Worm (Caenorhabditis elegans): Measurements from ENCODE around the gene mma-1.

ce11 chrV:12632048-12632447 lies 36.0 kb upstream of the mma-1 start, which contains the start of gene srx-113:
- no peak for TF ChIP-seq flt-1 (GFP tag; IDR thresholded peaks at IDR 0.05)
- TF ChIP-seq tab-1 (GFP tag; IDR thresholded peaks at IDR 0.05), result no peak
- no peak for TF ChIP-seq T22C8.4 (GFP tag; IDR thresholded peaks at IDR 0.05)
- TF ChIP-seq ref-1 (GFP tag; conservative IDR thresholded peaks at IDR 0.05), result no peak
